Worm (Caenorhabditis elegans) whole organism, L2 larva: Measurements from ENCODE around the gene C30G4.4.

Experiments used
- nhr-11 ChIP-seq: fragments of 150-350 bp; optimal IDR thresholded peaks from 2 replicates; lab custom pipeline; 2014; ENCODE audit warnings: missing biosample characterization, missing genetic modification characterization
- nhr-12 ChIP-seq: fragments of 150-350 bp; optimal IDR thresholded peaks from 2 replicates; lab custom pipeline; 2014; ENCODE audit warnings: missing biosample characterization, missing genetic modification characterization
- nhr-77 ChIP-seq: fragments of 150-350 bp; optimal IDR thresholded peaks from 2 replicates; lab custom pipeline; 2014; ENCODE audit warnings: missing biosample characterization, missing genetic modification characterization

DNA sequence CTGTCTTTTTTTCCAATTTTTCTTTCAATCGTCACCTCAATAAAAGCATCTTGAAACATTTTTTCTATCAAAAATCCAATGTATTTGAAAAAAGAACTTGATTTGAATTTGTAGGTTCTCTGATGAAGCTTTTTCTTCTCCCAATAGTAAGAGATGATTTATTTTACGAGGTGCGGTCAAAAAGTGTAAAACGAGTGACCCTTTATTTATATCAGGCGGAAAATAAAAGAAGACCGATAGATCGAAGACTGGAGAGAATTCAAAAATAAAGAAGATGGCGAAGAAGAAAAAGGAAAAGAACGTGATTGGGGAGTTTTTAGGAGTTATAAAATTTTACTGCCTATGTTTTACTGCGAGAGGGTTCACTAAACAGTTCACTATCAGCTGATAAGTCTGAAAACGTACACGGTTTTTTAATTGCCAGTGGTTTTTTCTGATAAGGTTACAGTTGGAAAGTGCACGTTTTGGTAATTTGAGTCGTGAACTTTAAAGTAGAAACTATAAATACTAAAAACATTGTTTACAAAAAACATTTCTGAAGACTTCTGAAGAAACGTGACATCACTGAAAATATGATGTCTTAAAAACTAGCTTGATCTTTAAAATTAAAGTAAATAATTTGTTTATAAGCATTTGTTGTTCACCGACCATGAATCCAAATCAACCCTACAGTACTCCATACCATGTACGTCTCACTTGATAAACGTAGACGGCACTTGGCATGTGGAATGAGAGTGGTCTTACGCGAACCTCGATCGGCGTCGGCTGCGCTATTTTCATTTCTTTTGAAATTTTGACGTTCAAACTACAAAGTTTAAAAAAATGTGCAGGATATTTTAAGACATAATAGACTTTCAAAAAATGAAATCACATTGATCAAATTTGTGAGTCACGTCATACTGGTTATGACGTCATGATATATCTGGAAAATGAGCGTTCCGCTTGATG lies 15.9 kb downstream of the C30G4.4 start:
- TF ChIP-seq nhr-12 (tag; lab: Kevin White, UChicago) (no peak), nhr-11 (tag; lab: Kevin White, UChicago) (no peak), nhr-77 (tag; lab: Kevin White, UChicago) (no peak)
